Worm (Caenorhabditis elegans): ENCODE data around the gene ZK488.6.

The ZK488.6 gene

DNA sequence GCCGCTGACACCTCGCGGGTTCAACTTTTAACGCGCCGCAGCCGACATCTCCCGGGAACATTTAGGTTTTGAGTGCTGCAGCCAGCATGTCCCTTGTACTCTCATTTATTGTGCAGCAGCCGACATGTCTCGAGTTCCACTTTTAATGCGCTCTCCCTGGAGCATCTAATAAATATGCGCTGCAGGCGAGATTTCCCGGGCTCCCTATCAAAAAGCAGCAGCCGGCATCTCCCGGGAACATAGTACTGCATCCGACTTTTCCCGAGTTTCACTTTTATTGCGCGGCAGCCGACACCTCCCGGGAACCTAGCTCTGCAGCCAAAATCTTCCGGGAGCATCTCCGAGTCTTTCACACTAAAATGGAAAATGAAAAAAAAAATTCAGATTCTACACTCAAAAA, 30.7 kb downstream of the ZK488.6 start:
- TF ChIP-seq M03D4.4 (tag; optimal IDR thresholded peaks at IDR 0.05), result no peak
- no peak for TF ChIP-seq unc-120 (tag; optimal IDR thresholded peaks at IDR 0.05; ENCODE audit: poor library complexity, severe bottlenecking)
- TF ChIP-seq cnd-1 (tag; optimal IDR thresholded peaks at IDR 0.05), result no peak
- no peak for TF ChIP-seq mab-5 (tag; optimal IDR thresholded peaks at IDR 0.05)
- no peak for TF ChIP-seq lsy-2 (tag; optimal IDR thresholded peaks at IDR 0.05)
- no peak for TF ChIP-seq sptf-1 (tag; optimal IDR thresholded peaks at IDR 0.05)
- TF ChIP-seq nhr-76 (tag; optimal IDR thresholded peaks at IDR 0.05), result no peak
- TF ChIP-seq nhr-28 (tag; optimal IDR thresholded peaks at IDR 0.05), result no peak
- TF ChIP-seq unc-39 (tag; optimal IDR thresholded peaks at IDR 0.05), result no peak
- TF ChIP-seq mls-2 (tag; optimal IDR thresholded peaks at IDR 0.05), result no peak

ce11 chrV:622902-623301, 32.6 kb downstream of the ZK488.6 start, which contains the start of gene F48G7.5:
TSS of gene F48G7.5 (minus strand) at chrV:622935.
- no peak for TF ChIP-seq nhr-237 (tag; optimal IDR thresholded peaks at IDR 0.05)
- TF ChIP-seq unc-120 (tag; optimal IDR thresholded peaks at IDR 0.05; ENCODE audit: poor library complexity, severe bottlenecking), result no peak
- TF ChIP-seq mls-2 (tag; optimal IDR thresholded peaks at IDR 0.05), result no peak
- no peak for TF ChIP-seq nhr-12 (tag; optimal IDR thresholded peaks at IDR 0.05)
- TF ChIP-seq ztf-11 (tag; optimal IDR thresholded peaks at IDR 0.05), result no peak
- TF ChIP-seq pha-4 (tag; optimal IDR thresholded peaks at IDR 0.05), result no peak

DNA sequence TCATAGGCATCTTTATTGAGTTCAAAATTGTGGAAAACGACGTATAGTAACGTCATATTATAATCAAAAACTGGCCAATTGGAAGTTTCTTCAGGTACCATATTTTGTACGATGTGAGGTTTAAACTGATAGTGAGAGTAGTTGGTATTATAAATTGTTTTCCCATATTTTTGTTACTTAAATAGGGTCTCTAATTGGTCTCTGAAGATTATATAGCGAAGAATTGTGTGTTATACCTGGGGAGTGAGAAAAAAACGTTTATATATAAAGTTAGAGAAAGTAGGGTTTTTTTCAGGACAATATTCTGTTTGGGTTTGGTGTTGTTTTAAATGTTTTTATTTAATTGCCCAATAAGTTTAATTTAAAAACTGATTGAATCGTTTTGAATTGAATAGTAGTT, 34.6 kb downstream of the ZK488.6 start, which contains the start of gene srt-17:
Gene srt-17 (minus strand): TSS at position 101 of the 400 bp plus-strand sequence.
- TF ChIP-seq mab-5 (tag; optimal IDR thresholded peaks at IDR 0.05) (no peak), ham-2 (GFP tag; optimal IDR thresholded peaks at IDR 0.05) (no peak), ztf-11 (tag; optimal IDR thresholded peaks at IDR 0.05) (no peak), ceh-43 (GFP tag; optimal IDR thresholded peaks at IDR 0.05) (no peak), bed-3 (GFP tag; optimal IDR thresholded peaks at IDR 0.05) (no peak), flh-1 (GFP tag; optimal IDR thresholded peaks at IDR 0.05) (no peak), unc-120 (tag; optimal IDR thresholded peaks at IDR 0.05; ENCODE audit: poor library complexity, severe bottlenecking) (no peak), elt-1 (tag; optimal IDR thresholded peaks at IDR 0.05; ENCODE audit: borderline replicate concordance, insufficient read depth) (no peak), ceh-83 (GFP tag; optimal IDR thresholded peaks at IDR 0.05) (no peak), nhr-28 (tag; optimal IDR thresholded peaks at IDR 0.05) (no peak), hlh-1 (tag; optimal IDR thresholded peaks at IDR 0.05) (no peak), sem-2 (GFP tag; optimal IDR thresholded peaks at IDR 0.05) (no peak), unc-39 (tag; optimal IDR thresholded peaks at IDR 0.05) (no peak), drap-1 (GFP tag; optimal IDR thresholded peaks at IDR 0.05) (no peak), ceh-39 (tag; optimal IDR thresholded peaks at IDR 0.05) (no peak)

DNA sequence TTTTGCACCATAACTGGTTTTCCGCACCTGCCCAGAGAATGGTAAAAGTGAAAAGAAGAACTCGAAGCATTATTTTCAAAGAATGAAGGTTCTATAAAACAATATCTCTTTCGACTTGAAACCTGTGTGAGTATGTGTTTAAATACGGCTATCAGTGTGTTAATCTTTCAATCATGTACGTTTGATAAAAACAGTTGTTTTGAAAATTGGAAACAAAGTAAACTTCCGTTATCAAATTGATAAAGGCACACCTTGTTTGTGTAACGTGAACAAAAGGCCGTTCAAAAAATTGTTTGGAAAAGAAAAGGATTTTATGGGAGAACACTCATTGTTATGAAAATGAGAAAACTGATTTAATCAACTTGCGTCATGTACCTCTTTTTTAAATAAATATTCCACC, 36.0 kb downstream of the ZK488.6 start, which contains the start of gene F48G7.7:
Gene F48G7.7 (minus strand): TSS at position 101 of the 400 bp plus-strand sequence.
- TF ChIP-seq tbx-8 (GFP tag; optimal IDR thresholded peaks at IDR 0.05), result no peak
- TF ChIP-seq elt-1 (tag; optimal IDR thresholded peaks at IDR 0.05; ENCODE audit: borderline replicate concordance, insufficient read depth), result no peak
- no peak for TF ChIP-seq lin-32 (GFP tag; optimal IDR thresholded peaks at IDR 0.05)

- TF ChIP-seq snpc-4 (tag; optimal IDR thresholded peaks at IDR 0.05), result no peak
- no peak for TF ChIP-seq bed-3 (GFP tag; optimal IDR thresholded peaks at IDR 0.05)
- no peak for TF ChIP-seq lin-13 (tag; optimal IDR thresholded peaks at IDR 0.05)
- TF ChIP-seq nhr-12 (tag; optimal IDR thresholded peaks at IDR 0.05), result no peak
- TF ChIP-seq zip-8 (tag; optimal IDR thresholded peaks at IDR 0.05), result no peak
These were observed 37.3 kb downstream of the ZK488.6 start, which contains the start of gene F48G7.8 for ce11 chrV:627585-627984. TSS of gene F48G7.8 (minus strand) at chrV:627685.

- TF ChIP-seq nhr-237 (tag; optimal IDR thresholded peaks at IDR 0.05) (no peak), nhr-2 (tag; optimal IDR thresholded peaks at IDR 0.05) (no peak), sptf-1 (tag; optimal IDR thresholded peaks at IDR 0.05) (no peak), unc-39 (tag; optimal IDR thresholded peaks at IDR 0.05) (no peak), bed-3 (GFP tag; optimal IDR thresholded peaks at IDR 0.05) (no peak), M03D4.4 (tag; optimal IDR thresholded peaks at IDR 0.05) (no peak), blmp-1 (tag; optimal IDR thresholded peaks at IDR 0.05) (no peak), cnd-1 (tag; optimal IDR thresholded peaks at IDR 0.05) (no peak), drap-1 (GFP tag; optimal IDR thresholded peaks at IDR 0.05) (no peak), nhr-12 (tag; optimal IDR thresholded peaks at IDR 0.05) (no peak), snpc-4 (tag; optimal IDR thresholded peaks at IDR 0.05) (no peak), flh-1 (GFP tag; optimal IDR thresholded peaks at IDR 0.05) (no peak), ces-1 (GFP tag; optimal IDR thresholded peaks at IDR 0.05) (no peak), pha-4 (tag; optimal IDR thresholded peaks at IDR 0.05) (no peak)
These were observed 38.2 kb downstream of the ZK488.6 start, which contains the start of gene F48G7.9 for ce11 chrV:628527-628926. TSS of gene F48G7.9 (minus strand) at chrV:628627.

Measured in whole organism, mixed stage, embryonic.